Fruit fly (Drosophila melanogaster): ENCODE data around the gene CG8010.

DNA sequence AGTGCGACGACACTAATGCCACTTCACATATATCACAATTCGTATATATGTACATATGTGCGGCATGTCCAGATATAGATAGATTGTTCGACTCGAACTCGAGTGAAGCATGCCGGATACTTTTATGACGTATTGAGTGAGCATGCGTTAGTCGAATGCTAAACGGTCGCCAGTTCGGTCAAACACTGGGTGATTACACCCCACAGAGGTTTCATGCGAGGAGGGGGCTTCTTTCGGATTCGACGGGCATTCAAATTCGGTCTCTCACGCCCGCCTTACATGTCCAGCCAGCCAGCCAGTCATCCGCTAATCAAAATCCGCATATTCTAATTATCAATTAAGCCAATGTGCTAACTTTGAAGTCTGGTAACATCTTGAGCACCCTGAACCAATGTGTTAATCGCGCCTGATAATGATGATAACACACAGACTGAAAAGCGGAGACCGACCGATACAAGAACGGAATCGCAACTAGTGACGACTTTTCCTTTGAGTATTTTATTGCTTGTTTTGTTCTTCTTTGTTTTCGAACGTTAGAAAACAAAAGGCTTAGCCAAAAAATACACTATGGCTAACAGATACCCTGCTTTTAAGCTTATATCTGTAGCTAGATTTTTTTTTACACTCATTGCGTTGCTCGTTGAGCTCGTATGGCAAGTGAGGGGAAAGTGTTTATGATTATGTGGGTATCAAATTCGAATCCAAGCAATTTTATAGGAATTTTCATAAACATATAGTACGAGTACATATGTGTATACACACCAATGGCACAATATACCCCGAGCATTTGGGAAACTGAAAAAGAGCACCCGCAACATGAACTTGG is 23.3 kb upstream of the CG8010 start:
- TF ChIP-seq psq (optimal IDR thresholded peaks at IDR 0.05) (no peak), usp (GFP tag; optimal IDR thresholded peaks at IDR 0.05) (no peak), Dll (optimal IDR thresholded peaks at IDR 0.05) (no peak), EcR (GFP tag; optimal IDR thresholded peaks at IDR 0.05) (no peak), CG8478 (optimal IDR thresholded peaks at IDR 0.05) (no peak)

Data from whole organism.